Fruit fly (Drosophila melanogaster) Kc167 (cell line): ENCODE data around the gene RhoGAP16F.

ENCODE experiments used
- Myc ChIP-seq: fragments of >200 bp; optimal IDR thresholded peaks from 2 replicates; lab custom pipeline; 2017; ENCODE audit warnings: missing external identifiers
- Sin3A ChIP-seq: fragments of >200 bp; optimal IDR thresholded peaks from 2 replicates; lab custom pipeline; 2018; ENCODE audit warnings: missing external identifiers
- h ChIP-seq: fragments of >200 bp; optimal IDR thresholded peaks from 3 replicates; lab custom pipeline; 2018; ENCODE audit warnings: missing external identifiers
- insv ChIP-seq: fragments of >200 bp; optimal IDR thresholded peaks from 3 replicates; lab custom pipeline; 2018; ENCODE audit warnings: missing external identifiers
- psq ChIP-seq: fragments of >200 bp; optimal IDR thresholded peaks from 2 replicates; lab custom pipeline; 2017; ENCODE audit warnings: missing external identifiers
- ttk ChIP-seq: sonication (Bioruptor generic); optimal IDR thresholded peaks from 2 replicates; lab custom pipeline; 2017; ENCODE audit warnings: missing external identifiers

Gene RhoGAP16F

dm6 chrX:18116811-18117383, 24.0 kb downstream of the RhoGAP16F start, which contains the start of gene wupA:
Gene wupA, minus strand, starts transcription at chrX:18116922.
- no peak for TF ChIP-seq Myc (lab: Kevin White, UChicago)
- no peak for TF ChIP-seq h (lab: Kevin White, UChicago)
- no peak for TF ChIP-seq ttk (lab: Kevin White, UChicago)
- TF ChIP-seq psq (lab: Kevin White, UChicago): no peak
- TF ChIP-seq insv: no peak
- TF ChIP-seq Sin3A (lab: Kevin White, UChicago): no peak

dm6 chrX:18118519-18118918, 25.6 kb downstream of the RhoGAP16F start:
- TF ChIP-seq insv (no peak), ttk (lab: Kevin White, UChicago) (no peak), psq (lab: Kevin White, UChicago) (no peak), h (lab: Kevin White, UChicago) (no peak), Sin3A (lab: Kevin White, UChicago) (no peak), Myc (lab: Kevin White, UChicago) (no peak)

dm6 chrX:18125520-18125919, 32.6 kb downstream of the RhoGAP16F start:
- TF ChIP-seq Sin3A (lab: Kevin White, UChicago): no peak
- TF ChIP-seq psq (lab: Kevin White, UChicago): no peak
- TF ChIP-seq Myc (lab: Kevin White, UChicago): no peak
- TF ChIP-seq insv: no peak
- no peak for TF ChIP-seq h (lab: Kevin White, UChicago)
- no peak for TF ChIP-seq ttk (lab: Kevin White, UChicago)

- TF ChIP-seq h (lab: Kevin White, UChicago) (no peak), insv (no peak), Sin3A (lab: Kevin White, UChicago) (no peak), psq (lab: Kevin White, UChicago) (no peak), ttk (lab: Kevin White, UChicago) (no peak), Myc (lab: Kevin White, UChicago) (no peak)
Measured at dm6 chrX:18129297-18129696, 36.4 kb downstream of the RhoGAP16F start.

- no peak for TF ChIP-seq h (lab: Kevin White, UChicago)
- no peak for TF ChIP-seq ttk (lab: Kevin White, UChicago)
- TF ChIP-seq Sin3A (lab: Kevin White, UChicago): no peak
- TF ChIP-seq insv: no peak
- TF ChIP-seq Myc (lab: Kevin White, UChicago): no peak
- TF ChIP-seq psq (lab: Kevin White, UChicago): no peak
Measured at dm6 chrX:18130168-18130567, 37.2 kb downstream of the RhoGAP16F start, which contains the start of gene CG43133. Gene CG43133, minus strand, starts transcription at chrX:18130178.

dm6 chrX:18136059-18136458, 43.1 kb downstream of the RhoGAP16F start:
- no peak for TF ChIP-seq insv
- peak; percentile 40 for TF ChIP-seq ttk (lab: Kevin White, UChicago)

dm6 chrX:18136910-18137849, 44.2 kb downstream of the RhoGAP16F start, which contains the start of gene ari-1:
Gene ari-1, minus strand, starts transcription at chrX:18137784.
- TF ChIP-seq h (lab: Kevin White, UChicago) (no peak), psq (lab: Kevin White, UChicago) (no peak), Sin3A (lab: Kevin White, UChicago) (no peak), Myc (lab: Kevin White, UChicago) (no peak), insv (no peak), ttk (lab: Kevin White, UChicago) (no peak)

- TF ChIP-seq h (lab: Kevin White, UChicago) (no peak), ttk (lab: Kevin White, UChicago) (no peak), Sin3A (lab: Kevin White, UChicago) (no peak), psq (lab: Kevin White, UChicago) (no peak), insv (no peak), Myc (lab: Kevin White, UChicago) (no peak)
Measured at dm6 chrX:18138297-18138696, 45.4 kb downstream of the RhoGAP16F start, which contains the start of gene CG43229. Gene CG43229, plus strand, starts transcription at chrX:18138542.

- no peak for TF ChIP-seq psq (lab: Kevin White, UChicago)
- TF ChIP-seq Myc (lab: Kevin White, UChicago): no peak
- TF ChIP-seq h (lab: Kevin White, UChicago): no peak
- no peak for TF ChIP-seq insv
- no peak for TF ChIP-seq ttk (lab: Kevin White, UChicago)
- TF ChIP-seq Sin3A (lab: Kevin White, UChicago): no peak
Measured at dm6 chrX:18139950-18140349, 47.0 kb downstream of the RhoGAP16F start.

dm6 chrX:18140932-18141587, 48.1 kb downstream of the RhoGAP16F start:
- TF ChIP-seq Sin3A (lab: Kevin White, UChicago) (no peak), ttk (lab: Kevin White, UChicago) (no peak), h (lab: Kevin White, UChicago) (no peak), insv (no peak)
